Worm (Caenorhabditis elegans) whole organism, L4 larva: ENCODE results near the gene clec-2.

Source experiments
- cey-2 ChIP-seq: sonication (generic microtip); optimal IDR thresholded peaks from 3 replicates; lab custom pipeline; 2017; ENCODE audit warnings: missing genetic modification characterization, mild to moderate bottlenecking, missing compliant biosample characterization, antibody characterized with exemption, borderline replicate concordance; ENCODE audit not compliant: insufficient read depth
- dpl-1 ChIP-seq: fragments of 150-350 bp; optimal IDR thresholded peaks from 2 replicates; lab custom pipeline; 2014; ENCODE audit warnings: missing biosample characterization, missing genetic modification reagents, missing genetic modification characterization
- dve-1 ChIP-seq: sonication (generic microtip); optimal IDR thresholded peaks from 2 replicates; lab custom pipeline; 2017; ENCODE audit warnings: antibody characterized with exemption, mild to moderate bottlenecking, missing genetic modification characterization, missing compliant biosample characterization; ENCODE audit not compliant: insufficient read depth
- hlh-30 ChIP-seq: sonication (generic microtip); optimal IDR thresholded peaks from 2 replicates; lab custom pipeline; 2017; ENCODE audit warnings: antibody characterized with exemption, mild to moderate bottlenecking, missing genetic modification characterization, missing compliant biosample characterization; ENCODE audit not compliant: insufficient read depth
- mxl-2 ChIP-seq: fragments of 200-800 bp; sonication (Bioruptor generic); conservative IDR thresholded peaks from 2 replicates; pipeline ENCODE4 v1.3.6; 2022; ENCODE audit warnings: missing genetic modification reagents, missing genetic modification characterization, missing compliant biosample characterization
- nhr-41 ChIP-seq: fragments of 200-800 bp; sonication (Bioruptor generic); IDR thresholded peaks from 2 replicates; pipeline ENCODE4 v1.3.6; 2022; ENCODE audit warnings: missing genetic modification reagents, missing genetic modification characterization, missing compliant biosample characterization
- pha-4 ChIP-seq, 2 experiments: fragments of 150-350 bp in 1 of 2; fragments of 200-800 bp in 1 of 2; sonication (Bioruptor generic) in 1 of 2; IDR thresholded peaks in 1 of 2; optimal IDR thresholded peaks in 1 of 2; 2 replicates each; pipeline versions ENCODE4 v1.3.6 to Lab custom; 2014 to 2022; ENCODE audit warnings: missing genetic modification characterization in 2 of 2, missing genetic modification reagents in 2 of 2, missing biosample characterization in 1 of 2, missing compliant biosample characterization in 1 of 2
- php-3 ChIP-seq: fragments of 200-800 bp; sonication (Bioruptor generic); IDR thresholded peaks from 2 replicates; pipeline ENCODE4 v1.3.6; 2022; ENCODE audit warnings: missing genetic modification reagents, missing genetic modification characterization, missing compliant biosample characterization
- zag-1 ChIP-seq: fragments of 150-350 bp; optimal IDR thresholded peaks from 2 replicates; lab custom pipeline; 2014; ENCODE audit warnings: missing biosample characterization, missing genetic modification characterization
- zip-2 ChIP-seq: fragments of 150-350 bp; optimal IDR thresholded peaks from 2 replicates; lab custom pipeline; 2014; ENCODE audit warnings: missing biosample characterization, missing genetic modification characterization

- TF ChIP-seq nhr-41 (GFP tag; lab: Robert Waterston, UW) (no peak), zip-2 (tag; lab: Kevin White, UChicago) (no peak), cey-2 (tag; lab: Kevin White, UChicago) (no peak), dve-1 (tag; lab: Kevin White, UChicago) (no peak), hlh-30 (no peak), dpl-1 (no peak), mxl-2 (GFP tag; lab: Robert Waterston, UW) (no peak), zag-1 (tag; lab: Kevin White, UChicago) (no peak), php-3 (GFP tag; lab: Robert Waterston, UW) (no peak), pha-4 (GFP tag; IDR thresholded peaks at IDR 0.05; lab: Robert Waterston, UW) (no peak), pha-4 (tag; optimal IDR thresholded peaks at IDR 0.05; lab: Kevin White, UChicago) (no peak)
Observed at ce11 chrII:3019807-3020206, 3.4 kb downstream of the clec-2 start, which contains the start of gene clec-3.
